Fruit fly (Drosophila melanogaster) whole organism, adult: ENCODE measurements around the gene TrpA1.
A peak's percentile ranks its signal among the peaks of the same experiment; 100 is the strongest.

Source experiments
- CG11617 ChIP-seq: fragments of 200-800 bp; sonication (Bioruptor generic); optimal IDR thresholded peaks from 2 replicates; lab custom pipeline; 2017; ENCODE audit warnings: mild to moderate bottlenecking, missing biosample characterization, missing genetic modification reagents, missing genetic modification characterization
- CG12768 ChIP-seq: fragments of 200-800 bp; sonication (Bioruptor generic); optimal IDR thresholded peaks from 2 replicates; lab custom pipeline; 2017; ENCODE audit warnings: missing biosample characterization, missing genetic modification characterization, mild to moderate bottlenecking, moderate library complexity, missing genetic modification reagents
- CG14711 ChIP-seq: fragments of 200-800 bp; sonication (Bioruptor generic); optimal IDR thresholded peaks from 2 replicates; lab custom pipeline; 2018; ENCODE audit warnings: missing biosample characterization, mild to moderate bottlenecking, missing genetic modification characterization, moderate library complexity
- CG1620 ChIP-seq: fragments of 200-800 bp; sonication (Bioruptor generic); optimal IDR thresholded peaks from 2 replicates; lab custom pipeline; 2016; ENCODE audit warnings: missing biosample characterization, missing genetic modification characterization
- CG33017 ChIP-seq: fragments of 200-800 bp; sonication (Bioruptor generic); optimal IDR thresholded peaks from 2 replicates; lab custom pipeline; 2018; ENCODE audit warnings: missing biosample characterization, mild to moderate bottlenecking, missing genetic modification characterization, moderate library complexity
- CG5204 ChIP-seq: fragments of 200-800 bp; sonication (Bioruptor generic); optimal IDR thresholded peaks from 2 replicates; lab custom pipeline; 2016; ENCODE audit warnings: missing biosample characterization, missing genetic modification characterization
- CG7045 ChIP-seq: fragments of 200-800 bp; sonication (Bioruptor generic); optimal IDR thresholded peaks from 2 replicates; lab custom pipeline; 2017; ENCODE audit warnings: missing biosample characterization, mild to moderate bottlenecking, missing genetic modification characterization
- CG7101 ChIP-seq: fragments of 200-800 bp; sonication (Bioruptor generic); optimal IDR thresholded peaks from 2 replicates; lab custom pipeline; 2018; ENCODE audit warnings: missing biosample characterization, mild to moderate bottlenecking, missing genetic modification characterization, moderate library complexity
- Clk ChIP-seq: fragments of 200-800 bp; sonication (Bioruptor generic); optimal IDR thresholded peaks from 2 replicates; lab custom pipeline; 2017; ENCODE audit warnings: missing biosample characterization, missing genetic modification characterization
- Crg-1 ChIP-seq: fragments of 200-800 bp; sonication (Bioruptor generic); optimal IDR thresholded peaks from 2 replicates; lab custom pipeline; 2016; ENCODE audit warnings: missing biosample characterization, missing genetic modification characterization
- Hr96 ChIP-seq: fragments of 200-800 bp; sonication (Bioruptor generic); optimal IDR thresholded peaks from 2 replicates; lab custom pipeline; 2016; ENCODE audit warnings: missing biosample characterization, missing genetic modification characterization
- Mnt ChIP-seq: fragments of 200-800 bp; sonication (Bioruptor generic); optimal IDR thresholded peaks from 2 replicates; lab custom pipeline; 2016; ENCODE audit warnings: missing biosample characterization, mild to moderate bottlenecking, missing genetic modification characterization
- bab1 ChIP-seq: fragments of 200-800 bp; sonication (Bioruptor generic); optimal IDR thresholded peaks from 3 replicates; lab custom pipeline; 2019; ENCODE audit warnings: missing biosample characterization, mild to moderate bottlenecking, missing genetic modification characterization, moderate library complexity
- cic ChIP-seq: fragments of 200-800 bp; sonication (Bioruptor generic); optimal IDR thresholded peaks from 2 replicates; lab custom pipeline; 2017; ENCODE audit warnings: missing biosample characterization, mild to moderate bottlenecking, missing genetic modification characterization, moderate library complexity
- cnc ChIP-seq, 2 experiments: fragments of >200 bp; optimal IDR thresholded peaks; 2 replicates each; lab custom pipeline; 2017
- kay ChIP-seq: fragments of 200-800 bp; sonication (Bioruptor generic); peaks from one replicate; lab custom pipeline; 2016; ENCODE audit warnings: missing biosample characterization, missing genetic modification characterization, borderline replicate concordance
- ovo ChIP-seq: fragments of 200-800 bp; sonication (Bioruptor generic); optimal IDR thresholded peaks from 2 replicates; lab custom pipeline; 2016; ENCODE audit warnings: missing biosample characterization, missing genetic modification characterization
- pad ChIP-seq: fragments of 200-800 bp; sonication (Bioruptor generic); optimal IDR thresholded peaks from 3 replicates; lab custom pipeline; 2017; ENCODE audit warnings: missing biosample characterization, missing genetic modification characterization, mild to moderate bottlenecking, moderate library complexity, missing genetic modification reagents
- tj ChIP-seq: fragments of 200-800 bp; sonication (Bioruptor generic); optimal IDR thresholded peaks from 3 replicates; lab custom pipeline; 2017; ENCODE audit warnings: missing biosample characterization, mild to moderate bottlenecking, missing genetic modification characterization, moderate library complexity
- toe ChIP-seq: fragments of 200-800 bp; sonication (Bioruptor generic); optimal IDR thresholded peaks from 2 replicates; lab custom pipeline; 2016; ENCODE audit warnings: missing biosample characterization, missing genetic modification characterization

Gene TrpA1

dm6 chr3L:8871017-8871416 is 34.0 kb downstream of the TrpA1 start:
- TF ChIP-seq tj (GFP tag; lab: Kevin White, UChicago) = peak; percentile 85
- TF ChIP-seq Hr96 (GFP tag; lab: Kevin White, UChicago) = no peak

dm6 chr3L:8870547-8870946 is 34.5 kb downstream of the TrpA1 start:
- TF ChIP-seq CG1620 (GFP tag; lab: Kevin White, UChicago) = no peak
- no peak for TF ChIP-seq toe (GFP tag; lab: Kevin White, UChicago)
- TF ChIP-seq CG33017 (tag; lab: Kevin White, UChicago) = no peak
- no peak for TF ChIP-seq pad (GFP tag; lab: Kevin White, UChicago)
- no peak for TF ChIP-seq CG11617 (GFP tag; lab: Kevin White, UChicago)
- TF ChIP-seq Crg-1 = no peak
- TF ChIP-seq CG14711 (tag; lab: Kevin White, UChicago) = no peak

dm6 chr3L:8869326-8869725 is 35.7 kb downstream of the TrpA1 start:
- TF ChIP-seq CG33017 (tag; lab: Kevin White, UChicago) (no peak), tj (GFP tag; lab: Kevin White, UChicago) (peak; percentile 99)

- TF ChIP-seq CG33017 (tag; lab: Kevin White, UChicago) = no peak
- no peak for TF ChIP-seq cic (GFP tag; lab: Kevin White, UChicago)
- TF ChIP-seq CG12768 (GFP tag; lab: Kevin White, UChicago) = no peak
- TF ChIP-seq CG5204 (GFP tag; lab: Kevin White, UChicago) = no peak
- no peak for TF ChIP-seq Mnt (GFP tag; lab: Kevin White, UChicago)
- no peak for TF ChIP-seq cnc (optimal IDR thresholded peaks at IDR 0.05; lab: Kevin White, UChicago)
- no peak for TF ChIP-seq tj (GFP tag; lab: Kevin White, UChicago)
- no peak for TF ChIP-seq CG7045 (GFP tag; lab: Kevin White, UChicago)
- TF ChIP-seq CG14711 (tag; lab: Kevin White, UChicago) = no peak
Observed at dm6 chr3L:8865185-8865584, 39.8 kb downstream of the TrpA1 start.

dm6 chr3L:8860746-8861145 is 44.3 kb downstream of the TrpA1 start:
- TF ChIP-seq toe (GFP tag; lab: Kevin White, UChicago) (no peak), ovo (GFP tag; lab: Kevin White, UChicago) (no peak), CG5204 (GFP tag; lab: Kevin White, UChicago) (no peak), bab1 (no peak), CG11617 (GFP tag; lab: Kevin White, UChicago) (no peak), Clk (GFP tag; lab: Kevin White, UChicago) (no peak), CG12768 (GFP tag; lab: Kevin White, UChicago) (no peak), tj (GFP tag; lab: Kevin White, UChicago) (no peak)

dm6 chr3L:8859936-8860335 is 45.1 kb downstream of the TrpA1 start:
- TF ChIP-seq pad (GFP tag; lab: Kevin White, UChicago) (no peak), CG12768 (GFP tag; lab: Kevin White, UChicago) (no peak), CG7101 (tag; lab: Kevin White, UChicago) (no peak), CG7045 (GFP tag; lab: Kevin White, UChicago) (no peak)

- TF ChIP-seq Crg-1 (no peak), CG12768 (GFP tag; lab: Kevin White, UChicago) (no peak), CG7101 (tag; lab: Kevin White, UChicago) (no peak), tj (GFP tag; lab: Kevin White, UChicago) (peak; percentile 97)
Observed at dm6 chr3L:8857648-8858362, 47.2 kb downstream of the TrpA1 start.

- no peak for TF ChIP-seq tj (GFP tag; lab: Kevin White, UChicago)
- TF ChIP-seq kay (GFP tag; lab: Kevin White, UChicago) = no peak
- TF ChIP-seq Mnt (GFP tag; lab: Kevin White, UChicago) = no peak
- no peak for TF ChIP-seq CG33017 (tag; lab: Kevin White, UChicago)
- TF ChIP-seq CG12768 (GFP tag; lab: Kevin White, UChicago) = no peak
- no peak for TF ChIP-seq pad (GFP tag; lab: Kevin White, UChicago)
- TF ChIP-seq CG5204 (GFP tag; lab: Kevin White, UChicago) = no peak
- no peak for TF ChIP-seq CG14711 (tag; lab: Kevin White, UChicago)
- no peak for TF ChIP-seq toe (GFP tag; lab: Kevin White, UChicago)
- TF ChIP-seq Clk (GFP tag; lab: Kevin White, UChicago) = no peak
- no peak for TF ChIP-seq cnc (optimal IDR thresholded peaks at IDR 0.05; lab: Kevin White, UChicago)
Observed at dm6 chr3L:8856875-8857274, 48.1 kb downstream of the TrpA1 start.
